Worm (Caenorhabditis elegans): ENCODE results near the gene cbn-1.

DNA sequence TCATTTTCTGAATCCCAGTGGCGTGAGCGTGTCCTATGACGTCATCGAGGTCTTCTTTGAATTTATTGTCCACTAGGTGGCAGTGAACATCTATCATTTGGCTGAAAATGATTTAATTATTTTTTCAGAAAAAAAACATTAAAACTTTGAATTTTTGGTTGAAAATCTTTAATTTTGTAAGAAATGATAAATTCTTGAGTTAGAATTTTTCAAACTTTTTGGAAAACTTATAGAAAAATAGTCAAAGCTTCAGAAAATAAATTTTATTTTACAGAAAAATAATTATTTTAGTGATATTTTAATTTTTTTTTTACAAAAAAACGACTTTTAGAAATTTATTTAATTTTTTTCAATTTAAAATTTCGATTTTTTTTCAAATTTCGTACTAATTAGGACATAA is 53.7 kb downstream of the cbn-1 start, which contains the start of gene B0432.8:
- no peak for TF ChIP-seq skn-1 (tag; optimal IDR thresholded peaks at IDR 0.05)
- TF ChIP-seq ama-1 (optimal IDR thresholded peaks at IDR 0.05): no peak
- TF ChIP-seq ceh-82 (tag; optimal IDR thresholded peaks at IDR 0.05): no peak
- no peak for TF ChIP-seq nhr-76 (tag; optimal IDR thresholded peaks at IDR 0.05)
- TF ChIP-seq nhr-11 (tag; optimal IDR thresholded peaks at IDR 0.05): no peak
- no peak for TF ChIP-seq unc-39 (tag; optimal IDR thresholded peaks at IDR 0.05)
- no peak for TF ChIP-seq fkh-10 (GFP tag; optimal IDR thresholded peaks at IDR 0.05)
- TF ChIP-seq elt-1 (tag; optimal IDR thresholded peaks at IDR 0.05): no peak
